Worm (Caenorhabditis elegans): ENCODE results near the gene F44A2.3.

Gene F44A2.3

ce11 chrV:9346804-9347203, 41.6 kb downstream of the F44A2.3 start, which contains the start of the genes K07B1.7 and try-5 (continued):
- TF ChIP-seq unc-62 (GFP tag; optimal IDR thresholded peaks at IDR 0.05 in 1 of 2): no peak
- no peak for TF ChIP-seq unc-62 (tag; optimal IDR thresholded peaks at IDR 0.05)
- TF ChIP-seq mep-1 (tag; optimal IDR thresholded peaks at IDR 0.05): no peak
- TF ChIP-seq ceh-20 (GFP tag; IDR thresholded peaks at IDR 0.05): no peak
- no peak for TF ChIP-seq aly-2 (tag; optimal IDR thresholded peaks at IDR 0.05)
- TF ChIP-seq gei-8 (GFP tag; optimal IDR thresholded peaks at IDR 0.05): no peak
- TF ChIP-seq nhr-77 (tag; optimal IDR thresholded peaks at IDR 0.05): no peak
- TF ChIP-seq dve-1 (tag; optimal IDR thresholded peaks at IDR 0.05; ENCODE audit: insufficient read depth): peak; percentile 30
- TF ChIP-seq Y5F2A.4 (GFP tag; optimal IDR thresholded peaks at IDR 0.05): no peak
- TF ChIP-seq lin-38 (GFP tag; IDR thresholded peaks at IDR 0.05): no peak
- no peak for TF ChIP-seq spr-1 (tag; optimal IDR thresholded peaks at IDR 0.05)
- TF ChIP-seq daf-8 (GFP tag; IDR thresholded peaks at IDR 0.05): no peak
- TF ChIP-seq ceh-62 (tag; optimal IDR thresholded peaks at IDR 0.05): no peak
- TF ChIP-seq sdz-12 (GFP tag; optimal IDR thresholded peaks at IDR 0.05): no peak
- TF ChIP-seq unc-39 (tag; optimal IDR thresholded peaks at IDR 0.05): no peak
- TF ChIP-seq madf-5 (GFP tag; IDR thresholded peaks at IDR 0.05): no peak
- TF ChIP-seq ceh-44 (GFP tag; IDR thresholded peaks at IDR 0.05): no peak
- no peak for TF ChIP-seq F26F4.8 (GFP tag; conservative IDR thresholded peaks at IDR 0.05)
- no peak for TF ChIP-seq nhr-41 (GFP tag; IDR thresholded peaks at IDR 0.05)
- TF ChIP-seq set-16 (GFP tag; IDR thresholded peaks at IDR 0.05): no peak
- no peak for TF ChIP-seq ama-1 (optimal IDR thresholded peaks at IDR 0.05)
- TF ChIP-seq lsy-2 (tag; optimal IDR thresholded peaks at IDR 0.05): no peak
- TF ChIP-seq ceh-82 (tag; optimal IDR thresholded peaks at IDR 0.05): no peak
- peak; percentile 10 for TF ChIP-seq aha-1 (tag)
- no peak for TF ChIP-seq spr-3 (GFP tag; optimal IDR thresholded peaks at IDR 0.05)
- TF ChIP-seq hlh-11 (tag; optimal IDR thresholded peaks at IDR 0.05): no peak
- no peak for TF ChIP-seq nhr-11 (tag; optimal IDR thresholded peaks at IDR 0.05)
- TF ChIP-seq lin-1 (GFP tag; IDR thresholded peaks at IDR 0.05): no peak
- no peak for TF ChIP-seq lin-15B (tag; optimal IDR thresholded peaks at IDR 0.05)
- no peak for TF ChIP-seq unc-130 (GFP tag; optimal IDR thresholded peaks at IDR 0.05)
- TF ChIP-seq ZK337.2 (GFP tag; IDR thresholded peaks at IDR 0.05): no peak
- no peak for TF ChIP-seq zag-1 (tag; optimal IDR thresholded peaks at IDR 0.05)
- TF ChIP-seq lir-3 (tag; optimal IDR thresholded peaks at IDR 0.05): no peak
- TF ChIP-seq daf-19 (GFP tag; conservative IDR thresholded peaks at IDR 0.05): no peak
- no peak for TF ChIP-seq php-3 (GFP tag; IDR thresholded peaks at IDR 0.05)
- TF ChIP-seq zfp-3 (GFP tag; conservative IDR thresholded peaks at IDR 0.05): no peak
- no peak for TF ChIP-seq ctbp-1 (GFP tag; IDR thresholded peaks at IDR 0.05)
- no peak for TF ChIP-seq hif-1 (tag; optimal IDR thresholded peaks at IDR 0.05)
- TF ChIP-seq F37D6.2 (tag; optimal IDR thresholded peaks at IDR 0.05): no peak
- no peak for TF ChIP-seq Y75B8A.6 (GFP tag; IDR thresholded peaks at IDR 0.05)
- TF ChIP-seq cey-2 (tag; optimal IDR thresholded peaks at IDR 0.05; ENCODE audit: borderline replicate concordance, insufficient read depth): no peak
- no peak for TF ChIP-seq dmd-6 (GFP tag; IDR thresholded peaks at IDR 0.05)
- TF ChIP-seq rbr-2 (tag; optimal IDR thresholded peaks at IDR 0.05): peak; percentile 23
- no peak for TF ChIP-seq D1046.2 (GFP tag; IDR thresholded peaks at IDR 0.05)
- no peak for TF ChIP-seq ZK546.5 (tag; optimal IDR thresholded peaks at IDR 0.05)
- TF ChIP-seq pqm-1 (tag; optimal IDR thresholded peaks at IDR 0.05): no peak
- peak; percentile 95 for TF ChIP-seq dpl-1 (GFP tag; optimal IDR thresholded peaks at IDR 0.05)
- TF ChIP-seq hmg-1.1 (GFP tag; IDR thresholded peaks at IDR 0.05): 0 out of 2 replicates have a peak, but pooled peaks have one; percentile 21
- TF ChIP-seq Y105C5A.15 (GFP tag; IDR thresholded peaks at IDR 0.05): no peak
- no peak for TF ChIP-seq mxl-2 (GFP tag; conservative IDR thresholded peaks at IDR 0.05)
- TF ChIP-seq T26A8.4 (GFP tag; IDR thresholded peaks at IDR 0.05): no peak
- TF ChIP-seq nhr-6 (tag; optimal IDR thresholded peaks at IDR 0.05): peak; percentile 27
- no peak for TF ChIP-seq vab-7 (GFP tag; IDR thresholded peaks at IDR 0.05)
- no peak for TF ChIP-seq nhr-76 (tag; optimal IDR thresholded peaks at IDR 0.05)
